Worm (Caenorhabditis elegans) whole organism, L3 larva: ENCODE results near the gene hecw-1.

Experiments used
- aly-2 ChIP-seq: fragments of 150-350 bp; optimal IDR thresholded peaks from 2 replicates; lab custom pipeline; 2014; ENCODE audit warnings: missing biosample characterization, missing genetic modification characterization
- daf-12 ChIP-seq: fragments of 150-350 bp; optimal IDR thresholded peaks from 2 replicates; lab custom pipeline; 2014; ENCODE audit warnings: missing biosample characterization, missing genetic modification reagents, missing genetic modification characterization
- nhr-77 ChIP-seq: fragments of 150-350 bp; optimal IDR thresholded peaks from 2 replicates; lab custom pipeline; 2014; ENCODE audit warnings: missing biosample characterization, missing genetic modification characterization
- tbx-2 ChIP-seq: sonication (generic microtip); optimal IDR thresholded peaks from 2 replicates; lab custom pipeline; 2016; ENCODE audit warnings: mild to moderate bottlenecking, missing genetic modification characterization, missing compliant biosample characterization
- unc-39 ChIP-seq: sonication (generic microtip); optimal IDR thresholded peaks from 4 replicates; lab custom pipeline; 2017; ENCODE audit warnings: missing biosample characterization, missing genetic modification characterization
- unc-62 ChIP-seq: fragments of 150-350 bp; sonication (generic microtip); optimal IDR thresholded peaks from 4 replicates; lab custom pipeline; 2014; ENCODE audit warnings: missing biosample characterization, missing genetic modification reagents, missing genetic modification characterization

DNA sequence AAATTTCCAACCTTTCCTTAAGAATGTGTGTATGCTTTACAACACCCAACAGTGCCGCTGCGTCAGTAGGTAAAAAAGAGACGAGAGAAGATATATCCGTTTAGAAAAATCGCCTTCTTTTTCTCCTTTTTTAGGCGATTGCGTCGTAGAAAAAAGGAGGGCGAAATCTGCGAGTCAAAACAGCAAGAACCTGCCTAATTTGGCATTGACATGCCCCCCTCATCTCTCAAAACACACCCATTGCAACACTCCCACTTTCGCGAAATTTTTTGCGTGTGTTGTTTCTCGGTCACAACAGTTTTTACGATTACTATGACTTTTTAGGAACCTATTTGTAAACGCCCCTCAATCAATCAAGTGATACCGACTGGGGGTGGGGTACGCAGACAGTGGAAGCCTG lies 38.1 kb downstream of the hecw-1 start:
- no peak for TF ChIP-seq daf-12
- TF ChIP-seq unc-39 (tag; lab: Kevin White, UChicago): no peak
- TF ChIP-seq tbx-2: no peak
- no peak for TF ChIP-seq nhr-77 (tag; lab: Kevin White, UChicago)
- TF ChIP-seq aly-2 (tag; lab: Kevin White, UChicago): no peak
- no peak for TF ChIP-seq unc-62 (GFP tag; lab: Kevin White, UChicago)
